Fruit fly (Drosophila melanogaster) whole organism, embryonic: ENCODE results near the gene CG3726.
A peak's percentile ranks its signal among the peaks of the same experiment; 100 is the strongest.

Experiments
- ATbp ChIP-seq: fragments of 200-800 bp; sonication (Bioruptor generic); optimal IDR thresholded peaks from 2 replicates; lab custom pipeline; 2017; ENCODE audit warnings: missing biosample characterization, mild to moderate bottlenecking, missing genetic modification characterization, missing genetic modification reagents
- Antp ChIP-seq: fragments of 200-800 bp; sonication (Bioruptor generic); optimal IDR thresholded peaks from 3 replicates; lab custom pipeline; 2016; ENCODE audit warnings: missing biosample characterization, missing genetic modification characterization
- Blimp-1 ChIP-seq: fragments of 200-800 bp; sonication (Bioruptor generic); optimal IDR thresholded peaks from 3 replicates; lab custom pipeline; 2018; ENCODE audit warnings: missing biosample characterization, missing genetic modification characterization, mild to moderate bottlenecking, moderate library complexity, missing genetic modification reagents
- CG11504 ChIP-seq: fragments of 200-800 bp; sonication (Bioruptor generic); optimal IDR thresholded peaks from 3 replicates; lab custom pipeline; 2019; ENCODE audit warnings: missing biosample characterization, mild to moderate bottlenecking, missing genetic modification characterization, moderate library complexity
- CG11560 ChIP-seq: fragments of 200-800 bp; sonication (Bioruptor generic); IDR thresholded peaks from 3 replicates; pipeline ENCODE4 v1.3.6; 2022; ENCODE audit warnings: missing biosample characterization, missing genetic modification characterization
- CG12236 ChIP-seq: fragments of 200-800 bp; sonication (Bioruptor generic); optimal IDR thresholded peaks from 2 replicates; lab custom pipeline; 2016; ENCODE audit warnings: missing biosample characterization, missing genetic modification characterization
- CG1233 ChIP-seq: fragments of 200-800 bp; sonication (Bioruptor generic); optimal IDR thresholded peaks from 4 replicates; lab custom pipeline; 2018; ENCODE audit warnings: missing biosample characterization, mild to moderate bottlenecking, missing genetic modification characterization
- CG12391 ChIP-seq: fragments of 200-800 bp; sonication (Bioruptor generic); optimal IDR thresholded peaks from 3 replicates; lab custom pipeline; 2018; ENCODE audit warnings: missing biosample characterization, mild to moderate bottlenecking, missing genetic modification characterization, moderate library complexity
- CG13424 ChIP-seq: fragments of 200-800 bp; sonication (Bioruptor generic); optimal IDR thresholded peaks from 2 replicates; lab custom pipeline; 2019; ENCODE audit warnings: missing biosample characterization, mild to moderate bottlenecking, missing genetic modification characterization, moderate library complexity
- CG13894 ChIP-seq: fragments of 200-800 bp; sonication (Bioruptor generic); optimal IDR thresholded peaks from 3 replicates; lab custom pipeline; 2018; ENCODE audit warnings: missing biosample characterization, mild to moderate bottlenecking, missing genetic modification characterization, moderate library complexity
- CG15011 ChIP-seq: fragments of 200-800 bp; sonication (Bioruptor generic); optimal IDR thresholded peaks from 3 replicates; lab custom pipeline; 2018; ENCODE audit warnings: missing biosample characterization, mild to moderate bottlenecking, missing genetic modification characterization
- CG1602 ChIP-seq: fragments of 200-800 bp; sonication (Bioruptor generic); optimal IDR thresholded peaks from 3 replicates; lab custom pipeline; 2016; ENCODE audit warnings: missing biosample characterization, missing genetic modification characterization
- CG17361 ChIP-seq: fragments of 200-800 bp; sonication (Bioruptor generic); IDR thresholded peaks from 3 replicates; pipeline ENCODE4 v1.3.6; 2022; ENCODE audit warnings: missing biosample characterization, missing genetic modification characterization
- CG2120 ChIP-seq: fragments of 200-800 bp; sonication (Bioruptor generic); optimal IDR thresholded peaks from 3 replicates; lab custom pipeline; 2016; ENCODE audit warnings: missing biosample characterization, missing genetic modification characterization
- CG2678 ChIP-seq: fragments of 200-800 bp; sonication (Bioruptor generic); optimal IDR thresholded peaks from 3 replicates; lab custom pipeline; 2019; ENCODE audit warnings: missing biosample characterization, mild to moderate bottlenecking, missing genetic modification characterization, moderate library complexity
- CG31224 ChIP-seq: fragments of 200-800 bp; sonication (Bioruptor generic); IDR thresholded peaks from 2 replicates; pipeline ENCODE4 v1.3.6; 2022; ENCODE audit warnings: missing biosample characterization, missing genetic modification characterization
- CG32532 ChIP-seq: fragments of 200-800 bp; sonication (Bioruptor generic); IDR thresholded peaks from 2 replicates; pipeline ENCODE4 v1.3.6; 2022; ENCODE audit warnings: missing biosample characterization, missing genetic modification characterization
- CG33557 ChIP-seq: fragments of 200-800 bp; sonication (Bioruptor generic); optimal IDR thresholded peaks from 2 replicates; lab custom pipeline; 2019; ENCODE audit warnings: missing biosample characterization, mild to moderate bottlenecking, missing genetic modification characterization, moderate library complexity
- CG4424 ChIP-seq: fragments of 200-800 bp; sonication (Bioruptor generic); optimal IDR thresholded peaks from 3 replicates; lab custom pipeline; 2016; ENCODE audit warnings: missing biosample characterization, missing genetic modification characterization
- CG6654 ChIP-seq: fragments of 200-800 bp; sonication (Bioruptor generic); optimal IDR thresholded peaks from 2 replicates; lab custom pipeline; 2017; ENCODE audit warnings: missing biosample characterization, mild to moderate bottlenecking, missing genetic modification characterization
- CG8924 ChIP-seq: fragments of 200-800 bp; optimal IDR thresholded peaks from 3 replicates; lab custom pipeline; 2019; ENCODE audit warnings: missing biosample characterization, mild to moderate bottlenecking, missing genetic modification characterization, moderate library complexity
- CG9797 ChIP-seq: fragments of 200-800 bp; sonication (Bioruptor generic); optimal IDR thresholded peaks from 3 replicates; lab custom pipeline; 2018; ENCODE audit warnings: missing biosample characterization, mild to moderate bottlenecking, missing genetic modification characterization
- D19A ChIP-seq: fragments of 200-800 bp; optimal IDR thresholded peaks from 3 replicates; lab custom pipeline; 2019; ENCODE audit warnings: missing biosample characterization, mild to moderate bottlenecking, missing genetic modification characterization, moderate library complexity
- Dek ChIP-seq: fragments of 200-800 bp; sonication (Bioruptor generic); optimal IDR thresholded peaks from 3 replicates; lab custom pipeline; 2019; ENCODE audit warnings: missing biosample characterization, mild to moderate bottlenecking, missing genetic modification characterization, moderate library complexity
- ERR ChIP-seq: fragments of 200-800 bp; sonication (Bioruptor generic); optimal IDR thresholded peaks from 2 replicates; lab custom pipeline; 2016; ENCODE audit warnings: missing biosample characterization, missing genetic modification characterization
- Elba2 ChIP-seq: fragments of 200-800 bp; sonication (Bioruptor generic); optimal IDR thresholded peaks from 3 replicates; lab custom pipeline; 2016; ENCODE audit warnings: missing biosample characterization, missing genetic modification characterization
- GATAe ChIP-seq: fragments of 200-800 bp; sonication (Bioruptor generic); conservative IDR thresholded peaks from 2 replicates; pipeline ENCODE4 v1.3.6; 2022; ENCODE audit warnings: missing biosample characterization, missing genetic modification characterization
- HLH3B ChIP-seq: fragments of 200-800 bp; sonication (Bioruptor generic); IDR thresholded peaks from 2 replicates; pipeline ENCODE4 v1.3.6; 2022; ENCODE audit warnings: missing biosample characterization, missing genetic modification characterization
- HLHmδ ChIP-seq: fragments of 200-800 bp; sonication (Bioruptor generic); optimal IDR thresholded peaks from 2 replicates; lab custom pipeline; 2018; ENCODE audit warnings: missing biosample characterization, mild to moderate bottlenecking, missing genetic modification characterization, moderate library complexity
- Hand ChIP-seq: fragments of 200-800 bp; sonication (Bioruptor generic); optimal IDR thresholded peaks from 2 replicates; lab custom pipeline; 2017; ENCODE audit warnings: mild to moderate bottlenecking, missing biosample characterization, missing genetic modification reagents, missing genetic modification characterization
- Myb ChIP-seq: fragments of 200-800 bp; sonication (Bioruptor generic); optimal IDR thresholded peaks from 2 replicates; lab custom pipeline; 2016; ENCODE audit warnings: missing biosample characterization, missing genetic modification characterization
- NK7.1 ChIP-seq: fragments of 200-800 bp; sonication (Bioruptor generic); optimal IDR thresholded peaks from 3 replicates; lab custom pipeline; 2016; ENCODE audit warnings: missing biosample characterization, missing genetic modification characterization
- NfI ChIP-seq: fragments of 200-800 bp; sonication (Bioruptor generic); optimal IDR thresholded peaks from 3 replicates; lab custom pipeline; 2018; ENCODE audit warnings: missing biosample characterization, mild to moderate bottlenecking, missing genetic modification characterization, moderate library complexity
- Ptx1 ChIP-seq: fragments of 200-800 bp; sonication (Bioruptor generic); IDR thresholded peaks from 2 replicates; pipeline ENCODE4 v1.3.6; 2022; ENCODE audit warnings: missing biosample characterization, missing genetic modification characterization
- Ssrp ChIP-seq: fragments of 200-800 bp; sonication (Bioruptor generic); optimal IDR thresholded peaks from 2 replicates; lab custom pipeline; 2018; ENCODE audit warnings: missing biosample characterization, mild to moderate bottlenecking, missing genetic modification characterization, moderate library complexity
- ara ChIP-seq: fragments of 200-800 bp; sonication (Bioruptor generic); IDR thresholded peaks from 2 replicates; pipeline ENCODE4 v1.3.6; 2022; ENCODE audit warnings: missing biosample characterization, missing genetic modification characterization
- az2 ChIP-seq: fragments of 200-800 bp; sonication (Bioruptor generic); optimal IDR thresholded peaks from 3 replicates; lab custom pipeline; 2016; ENCODE audit warnings: missing biosample characterization, missing genetic modification characterization
- bsh ChIP-seq, 2 experiments: fragments of 200-800 bp; sonication (Bioruptor generic); optimal IDR thresholded peaks; 2 replicates each; lab custom pipeline; 2017 to 2018; ENCODE audit warnings: mild to moderate bottlenecking in 2 of 2, missing biosample characterization in 2 of 2, missing genetic modification characterization in 2 of 2, moderate library complexity in 1 of 2
- corto ChIP-seq: fragments of 200-800 bp; sonication (Bioruptor generic); optimal IDR thresholded peaks from 2 replicates; lab custom pipeline; 2016; ENCODE audit warnings: missing biosample characterization, mild to moderate bottlenecking, missing genetic modification characterization, moderate library complexity
- fd3F ChIP-seq: fragments of 200-800 bp; sonication (Bioruptor generic); optimal IDR thresholded peaks from 2 replicates; lab custom pipeline; 2018; ENCODE audit warnings: missing biosample characterization, mild to moderate bottlenecking, missing genetic modification characterization, moderate library complexity
- ind ChIP-seq: fragments of 200-800 bp; sonication (Bioruptor generic); optimal IDR thresholded peaks from 3 replicates; lab custom pipeline; 2016; ENCODE audit warnings: missing biosample characterization, missing genetic modification characterization
- insv ChIP-seq, 2 experiments: fragments of 200-800 bp; sonication (Bioruptor generic); optimal IDR thresholded peaks; 3 replicates each; lab custom pipeline; 2016 to 2018; ENCODE audit warnings: missing biosample characterization in 2 of 2, missing genetic modification characterization in 2 of 2
- kah ChIP-seq: fragments of 200-800 bp; sonication (Bioruptor generic); optimal IDR thresholded peaks from 2 replicates; lab custom pipeline; 2018; ENCODE audit warnings: missing biosample characterization, mild to moderate bottlenecking, missing genetic modification characterization
- ken ChIP-seq: fragments of 200-800 bp; sonication (Bioruptor generic); IDR thresholded peaks from 3 replicates; pipeline ENCODE4 v1.3.6; 2022; ENCODE audit warnings: missing biosample characterization, missing genetic modification characterization
- knrl ChIP-seq: fragments of 200-800 bp; sonication (Bioruptor generic); IDR thresholded peaks from 3 replicates; pipeline ENCODE4 v1.3.6; 2022; ENCODE audit warnings: missing biosample characterization, missing genetic modification characterization; ENCODE audit not compliant: partially characterized antibody
- mam ChIP-seq: fragments of 200-800 bp; sonication (Bioruptor generic); optimal IDR thresholded peaks from 3 replicates; lab custom pipeline; 2016; ENCODE audit warnings: missing biosample characterization, missing genetic modification characterization
- pum ChIP-seq: fragments of 200-800 bp; sonication (Bioruptor generic); optimal IDR thresholded peaks from 2 replicates; lab custom pipeline; 2016; ENCODE audit warnings: missing biosample characterization, missing genetic modification characterization
- run ChIP-seq: fragments of 200-800 bp; sonication (Bioruptor generic); optimal IDR thresholded peaks from 3 replicates; lab custom pipeline; 2018; ENCODE audit warnings: missing biosample characterization, mild to moderate bottlenecking, missing genetic modification characterization
- slp2 ChIP-seq: fragments of 200-800 bp; sonication (Bioruptor generic); optimal IDR thresholded peaks from 2 replicates; lab custom pipeline; 2016; ENCODE audit warnings: missing biosample characterization, missing genetic modification characterization
- sr ChIP-seq: fragments of 200-800 bp; sonication (Bioruptor generic); IDR thresholded peaks from 3 replicates; pipeline ENCODE4 v1.3.6; 2022; ENCODE audit warnings: missing biosample characterization, missing genetic modification characterization
- tap ChIP-seq: fragments of 200-800 bp; optimal IDR thresholded peaks from 3 replicates; lab custom pipeline; 2019; ENCODE audit warnings: missing biosample characterization, mild to moderate bottlenecking, missing genetic modification characterization, moderate library complexity

CG3726 gene

dm6 chrX:5888933-5889332, 28.0 kb upstream of the CG3726 start (continued):
- no peak for TF ChIP-seq sr (GFP tag; lab: Robert Waterston, UW)
- TF ChIP-seq CG13424 (tag; lab: Kevin White, UChicago): peak; percentile 36
- peak; percentile 40; the same call in 1 of the 2 replicates for TF ChIP-seq ara (GFP tag; lab: Robert Waterston, UW)
- TF ChIP-seq CG2678 (tag; lab: Kevin White, UChicago): peak; percentile 25
- peak; percentile 33; the same call in 1 of the 2 replicates for TF ChIP-seq HLH3B (GFP tag; lab: Robert Waterston, UW)
- TF ChIP-seq NfI: no peak
- peak; percentile 36 for TF ChIP-seq CG8924 (tag; lab: Kevin White, UChicago)
- no peak for TF ChIP-seq corto (GFP tag; lab: Kevin White, UChicago)
- no peak for TF ChIP-seq CG2120 (GFP tag; lab: Kevin White, UChicago)
- TF ChIP-seq ind (GFP tag; lab: Kevin White, UChicago): peak; percentile 7
- peak; percentile 27 for TF ChIP-seq HLHmδ (GFP tag; lab: Kevin White, UChicago)
- no peak for TF ChIP-seq CG33557
- peak; percentile 18 for TF ChIP-seq az2 (GFP tag; lab: Kevin White, UChicago)
- TF ChIP-seq CG31224 (GFP tag; lab: Robert Waterston, UW): no peak
- no peak for TF ChIP-seq insv (GFP tag; optimal IDR thresholded peaks at IDR 0.05; lab: Kevin White, UChicago)
- TF ChIP-seq Dek: no peak
- TF ChIP-seq knrl: no peak
- TF ChIP-seq ERR (GFP tag; lab: Kevin White, UChicago): no peak
- no peak for TF ChIP-seq Elba2
- TF ChIP-seq CG15011 (GFP tag; lab: Kevin White, UChicago): no peak
- no peak for TF ChIP-seq kah (GFP tag; lab: Kevin White, UChicago)
- no peak for TF ChIP-seq CG11560
- TF ChIP-seq tap (tag; lab: Kevin White, UChicago): no peak
- peak; percentile 42 for TF ChIP-seq CG12391 (tag; lab: Kevin White, UChicago)
- no peak for TF ChIP-seq CG6654
- no peak for TF ChIP-seq CG9797 (GFP tag; lab: Kevin White, UChicago)
- no peak for TF ChIP-seq fd3F (GFP tag; lab: Kevin White, UChicago)
- TF ChIP-seq Blimp-1 (GFP tag; lab: Kevin White, UChicago): peak; percentile 29
- no peak for TF ChIP-seq CG13894 (tag; lab: Kevin White, UChicago)
- 0 out of 3 replicates have a peak, but pooled peaks have one; percentile 14 for TF ChIP-seq CG17361
- TF ChIP-seq D19A (tag; lab: Kevin White, UChicago): no peak
- TF ChIP-seq Myb (GFP tag; lab: Kevin White, UChicago): no peak
- TF ChIP-seq CG12236 (GFP tag; lab: Kevin White, UChicago): no peak
- TF ChIP-seq NK7.1 (GFP tag; lab: Kevin White, UChicago): no peak
- TF ChIP-seq mam: peak; percentile 34
- TF ChIP-seq CG11504 (tag; lab: Kevin White, UChicago): peak; percentile 42
- peak; percentile 54 for TF ChIP-seq Antp (GFP tag; lab: Kevin White, UChicago)
- TF ChIP-seq Hand: no peak
- TF ChIP-seq ATbp (GFP tag; lab: Kevin White, UChicago): peak; percentile 57
- TF ChIP-seq CG4424 (GFP tag; lab: Kevin White, UChicago): peak; percentile 41
- no peak for TF ChIP-seq slp2 (GFP tag; lab: Kevin White, UChicago)
- TF ChIP-seq Ssrp: no peak
- TF ChIP-seq Ptx1 (GFP tag; lab: Robert Waterston, UW): 0 out of 2 replicates have a peak, but pooled peaks have one; percentile 15
- TF ChIP-seq CG1233: no peak
- no peak for TF ChIP-seq GATAe (GFP tag; lab: Robert Waterston, UW)
- TF ChIP-seq ken: 0 out of 3 replicates have a peak, but pooled peaks have one; percentile 48
- TF ChIP-seq CG32532 (GFP tag; lab: Robert Waterston, UW): peak; percentile 34; the same call in 1 of the 2 replicates
- no peak for TF ChIP-seq CG1602 (GFP tag; lab: Kevin White, UChicago)
- peak; percentile 52 for TF ChIP-seq pum (GFP tag; lab: Kevin White, UChicago)
- TF ChIP-seq run: peak; percentile 12
- TF ChIP-seq bsh (GFP tag; optimal IDR thresholded peaks at IDR 0.05; lab: Kevin White, UChicago): peak in 1 of 2 experiments; percentile 61
